Fruit fly (Drosophila melanogaster) whole organism, wandering third instar larva: Measurements from ENCODE around the gene mtsh.

Source experiments
- HLH106 ChIP-seq: fragments of 200-800 bp; optimal IDR thresholded peaks from 3 replicates; lab custom pipeline; 2019; ENCODE audit warnings: missing biosample characterization, mild to moderate bottlenecking, missing genetic modification characterization, moderate library complexity
- Hnf4 ChIP-seq: fragments of 200-800 bp; sonication (Bioruptor generic); optimal IDR thresholded peaks from 2 replicates; lab custom pipeline; 2016; ENCODE audit warnings: missing biosample characterization, mild to moderate bottlenecking, missing genetic modification characterization
- fru ChIP-seq: fragments of 200-800 bp; sonication (Bioruptor generic); optimal IDR thresholded peaks from 3 replicates; lab custom pipeline; 2016; ENCODE audit warnings: missing biosample characterization, mild to moderate bottlenecking, missing genetic modification characterization
- lola ChIP-seq: fragments of >200 bp; optimal IDR thresholded peaks from 2 replicates; lab custom pipeline; 2017; ENCODE audit warnings: missing biosample characterization, missing genetic modification characterization

DNA sequence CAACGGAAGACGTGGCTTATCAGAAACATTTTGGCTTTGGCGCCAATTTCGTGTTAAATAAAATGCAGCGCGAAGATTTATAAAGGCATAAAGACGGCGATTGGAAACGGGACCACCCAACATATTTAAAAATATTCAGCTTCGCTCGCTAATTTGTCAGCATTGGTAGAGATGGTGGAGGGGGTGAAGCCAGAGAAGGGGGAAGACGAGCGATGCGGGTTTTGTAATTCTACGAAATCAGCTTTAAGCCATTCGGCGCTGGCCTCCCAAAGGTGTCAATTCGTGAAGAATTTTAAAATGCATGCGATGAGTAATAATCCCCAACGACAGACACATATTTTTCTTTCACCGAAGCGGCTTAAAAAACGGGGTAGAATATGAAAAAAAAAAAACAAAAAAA lies 25.7 kb downstream of the mtsh start:
- no peak for TF ChIP-seq fru (GFP tag; lab: Kevin White, UChicago)
- no peak for TF ChIP-seq lola (GFP tag; lab: Kevin White, UChicago)
- TF ChIP-seq Hnf4 (GFP tag; lab: Kevin White, UChicago): no peak
- no peak for TF ChIP-seq HLH106 (tag; lab: Kevin White, UChicago)
